Fruit fly (Drosophila melanogaster): ENCODE measurements around the gene mask.

DNA sequence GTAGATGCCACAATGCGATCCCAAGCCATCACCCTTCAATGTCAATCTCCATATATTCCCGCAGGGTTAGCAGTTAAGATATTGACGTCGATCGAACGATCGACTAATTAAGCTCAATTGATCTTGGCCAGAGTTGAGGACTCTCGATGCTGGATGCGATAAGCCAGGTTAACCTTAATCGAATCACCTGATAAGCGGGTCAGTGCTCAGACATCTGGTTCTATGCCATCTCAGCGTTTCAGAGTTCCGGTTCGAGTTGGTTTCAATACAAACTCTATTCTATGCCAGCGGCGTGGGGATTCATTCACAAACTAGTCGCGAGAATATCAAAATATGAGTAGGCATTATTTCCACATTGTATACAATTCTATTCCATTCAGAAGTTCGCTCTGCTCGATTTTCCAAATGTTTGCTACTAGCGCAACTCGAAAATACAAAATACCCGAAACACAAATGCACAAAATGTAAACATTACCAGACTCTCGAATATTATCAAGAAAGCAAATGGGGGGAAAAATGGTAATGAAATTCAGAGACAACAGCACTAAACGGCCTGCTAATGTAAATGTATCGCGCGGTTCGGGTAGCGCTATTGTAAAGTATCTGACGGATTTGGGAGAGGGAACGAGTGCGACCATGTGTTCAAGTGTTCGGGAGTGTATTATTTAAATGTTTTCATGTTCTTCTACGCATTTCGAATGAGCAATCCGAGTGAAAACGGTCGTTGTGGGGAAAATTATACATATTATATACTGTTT, 52.4 kb downstream of the mask start:
- TF ChIP-seq CG14711 (tag; optimal IDR thresholded peaks at IDR 0.05), result no peak
- TF ChIP-seq pad (GFP tag; optimal IDR thresholded peaks at IDR 0.05), result no peak
- TF ChIP-seq toe (GFP tag; optimal IDR thresholded peaks at IDR 0.05), result no peak
- TF ChIP-seq CG1620 (GFP tag; optimal IDR thresholded peaks at IDR 0.05), result no peak
- TF ChIP-seq CG11617 (GFP tag; optimal IDR thresholded peaks at IDR 0.05), result no peak
- no peak for TF ChIP-seq CG33017 (tag; optimal IDR thresholded peaks at IDR 0.05)

Data from whole organism, adult.